Fruit fly (Drosophila melanogaster) whole organism, adult: ENCODE results near the gene Wnt4.

Source experiments
- CG11617 ChIP-seq: fragments of 200-800 bp; sonication (Bioruptor generic); optimal IDR thresholded peaks from 2 replicates; lab custom pipeline; 2017; ENCODE audit warnings: mild to moderate bottlenecking, missing biosample characterization, missing genetic modification reagents, missing genetic modification characterization
- CG12768 ChIP-seq: fragments of 200-800 bp; sonication (Bioruptor generic); optimal IDR thresholded peaks from 2 replicates; lab custom pipeline; 2017; ENCODE audit warnings: missing biosample characterization, missing genetic modification characterization, mild to moderate bottlenecking, moderate library complexity, missing genetic modification reagents
- CG14711 ChIP-seq: fragments of 200-800 bp; sonication (Bioruptor generic); optimal IDR thresholded peaks from 2 replicates; lab custom pipeline; 2018; ENCODE audit warnings: missing biosample characterization, mild to moderate bottlenecking, missing genetic modification characterization, moderate library complexity
- CG1620 ChIP-seq: fragments of 200-800 bp; sonication (Bioruptor generic); optimal IDR thresholded peaks from 2 replicates; lab custom pipeline; 2016; ENCODE audit warnings: missing biosample characterization, missing genetic modification characterization
- CG33017 ChIP-seq: fragments of 200-800 bp; sonication (Bioruptor generic); optimal IDR thresholded peaks from 2 replicates; lab custom pipeline; 2018; ENCODE audit warnings: missing biosample characterization, mild to moderate bottlenecking, missing genetic modification characterization, moderate library complexity
- CG5204 ChIP-seq: fragments of 200-800 bp; sonication (Bioruptor generic); optimal IDR thresholded peaks from 2 replicates; lab custom pipeline; 2016; ENCODE audit warnings: missing biosample characterization, missing genetic modification characterization
- CG7045 ChIP-seq: fragments of 200-800 bp; sonication (Bioruptor generic); optimal IDR thresholded peaks from 2 replicates; lab custom pipeline; 2017; ENCODE audit warnings: missing biosample characterization, mild to moderate bottlenecking, missing genetic modification characterization
- CG7101 ChIP-seq: fragments of 200-800 bp; sonication (Bioruptor generic); optimal IDR thresholded peaks from 2 replicates; lab custom pipeline; 2018; ENCODE audit warnings: missing biosample characterization, mild to moderate bottlenecking, missing genetic modification characterization, moderate library complexity
- Clk ChIP-seq: fragments of 200-800 bp; sonication (Bioruptor generic); optimal IDR thresholded peaks from 2 replicates; lab custom pipeline; 2017; ENCODE audit warnings: missing biosample characterization, missing genetic modification characterization
- Crg-1 ChIP-seq: fragments of 200-800 bp; sonication (Bioruptor generic); optimal IDR thresholded peaks from 2 replicates; lab custom pipeline; 2016; ENCODE audit warnings: missing biosample characterization, missing genetic modification characterization
- Hr96 ChIP-seq: fragments of 200-800 bp; sonication (Bioruptor generic); optimal IDR thresholded peaks from 2 replicates; lab custom pipeline; 2016; ENCODE audit warnings: missing biosample characterization, missing genetic modification characterization
- Mnt ChIP-seq: fragments of 200-800 bp; sonication (Bioruptor generic); optimal IDR thresholded peaks from 2 replicates; lab custom pipeline; 2016; ENCODE audit warnings: missing biosample characterization, mild to moderate bottlenecking, missing genetic modification characterization
- bab1 ChIP-seq: fragments of 200-800 bp; sonication (Bioruptor generic); optimal IDR thresholded peaks from 3 replicates; lab custom pipeline; 2019; ENCODE audit warnings: missing biosample characterization, mild to moderate bottlenecking, missing genetic modification characterization, moderate library complexity
- cic ChIP-seq: fragments of 200-800 bp; sonication (Bioruptor generic); optimal IDR thresholded peaks from 2 replicates; lab custom pipeline; 2017; ENCODE audit warnings: missing biosample characterization, mild to moderate bottlenecking, missing genetic modification characterization, moderate library complexity
- cnc ChIP-seq, 2 experiments: fragments of >200 bp; optimal IDR thresholded peaks; 2 replicates each; lab custom pipeline; 2017
- kay ChIP-seq: fragments of 200-800 bp; sonication (Bioruptor generic); peaks from one replicate; lab custom pipeline; 2016; ENCODE audit warnings: missing biosample characterization, missing genetic modification characterization, borderline replicate concordance
- ovo ChIP-seq: fragments of 200-800 bp; sonication (Bioruptor generic); optimal IDR thresholded peaks from 2 replicates; lab custom pipeline; 2016; ENCODE audit warnings: missing biosample characterization, missing genetic modification characterization
- pad ChIP-seq: fragments of 200-800 bp; sonication (Bioruptor generic); optimal IDR thresholded peaks from 3 replicates; lab custom pipeline; 2017; ENCODE audit warnings: missing biosample characterization, missing genetic modification characterization, mild to moderate bottlenecking, moderate library complexity, missing genetic modification reagents
- tj ChIP-seq: fragments of 200-800 bp; sonication (Bioruptor generic); optimal IDR thresholded peaks from 3 replicates; lab custom pipeline; 2017; ENCODE audit warnings: missing biosample characterization, mild to moderate bottlenecking, missing genetic modification characterization, moderate library complexity
- toe ChIP-seq: fragments of 200-800 bp; sonication (Bioruptor generic); optimal IDR thresholded peaks from 2 replicates; lab custom pipeline; 2016; ENCODE audit warnings: missing biosample characterization, missing genetic modification characterization

Gene Wnt4

DNA sequence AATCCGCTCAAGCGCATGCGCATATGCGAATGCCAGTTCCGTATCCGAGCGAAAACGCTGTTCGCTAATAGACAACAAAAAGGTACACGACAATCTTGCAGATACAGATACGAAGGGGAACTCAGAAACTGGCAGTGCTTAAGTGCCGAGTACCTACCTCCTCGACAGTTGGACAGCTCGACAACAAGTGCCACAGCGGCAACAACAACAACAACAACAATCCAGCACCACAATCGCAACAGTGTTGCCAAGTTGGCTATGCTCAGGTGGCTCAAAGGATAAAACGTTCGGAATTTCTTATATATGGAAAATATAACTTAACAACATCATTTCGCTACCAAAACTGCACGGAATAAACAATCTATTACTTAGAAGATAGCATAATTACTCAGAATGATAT is 12.9 kb upstream of the Wnt4 start:
- no peak for TF ChIP-seq Crg-1 (GFP tag; lab: Kevin White, UChicago)
- no peak for TF ChIP-seq CG7101 (tag; lab: Kevin White, UChicago)
- no peak for TF ChIP-seq tj (GFP tag; lab: Kevin White, UChicago)
- no peak for TF ChIP-seq bab1 (GFP tag; lab: Kevin White, UChicago)
- no peak for TF ChIP-seq CG5204 (GFP tag; lab: Kevin White, UChicago)
- no peak for TF ChIP-seq CG1620
- no peak for TF ChIP-seq CG33017 (tag; lab: Kevin White, UChicago)
- TF ChIP-seq CG14711 (tag; lab: Kevin White, UChicago), result no peak
- no peak for TF ChIP-seq cnc (optimal IDR thresholded peaks at IDR 0.05; lab: Kevin White, UChicago)

DNA sequence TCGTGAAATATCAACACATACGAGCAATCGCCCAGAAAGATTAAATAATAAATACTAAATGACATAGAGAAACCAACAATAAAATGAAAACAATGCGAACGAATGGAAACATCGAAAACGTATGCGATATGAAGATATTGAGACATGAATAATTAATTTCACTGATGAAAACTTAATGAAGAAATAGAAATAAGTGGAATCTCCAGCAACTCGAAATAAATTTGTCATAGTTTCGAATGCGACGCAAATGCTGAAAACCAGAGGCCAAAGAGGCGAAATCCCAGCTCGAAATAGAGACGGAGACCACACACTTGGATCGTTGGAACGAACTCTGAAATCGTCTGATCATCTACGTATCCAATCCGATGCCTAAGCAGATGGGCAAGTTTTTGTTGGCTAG is 8.9 kb upstream of the Wnt4 start:
- TF ChIP-seq Clk, result no peak
- TF ChIP-seq toe, result no peak
- TF ChIP-seq CG1620, result no peak
- TF ChIP-seq CG7101 (tag; lab: Kevin White, UChicago), result no peak
- no peak for TF ChIP-seq ovo (GFP tag; lab: Kevin White, UChicago)
- TF ChIP-seq Mnt, result no peak
- no peak for TF ChIP-seq bab1 (GFP tag; lab: Kevin White, UChicago)
- TF ChIP-seq tj (GFP tag; lab: Kevin White, UChicago), result no peak
- no peak for TF ChIP-seq CG14711 (tag; lab: Kevin White, UChicago)
- no peak for TF ChIP-seq CG7045
- TF ChIP-seq CG11617 (GFP tag; lab: Kevin White, UChicago), result no peak
- TF ChIP-seq Hr96, result no peak
- TF ChIP-seq CG33017 (tag; lab: Kevin White, UChicago), result no peak
- no peak for TF ChIP-seq CG5204 (GFP tag; lab: Kevin White, UChicago)
- TF ChIP-seq cic (GFP tag; lab: Kevin White, UChicago), result no peak
- no peak for TF ChIP-seq pad

DNA sequence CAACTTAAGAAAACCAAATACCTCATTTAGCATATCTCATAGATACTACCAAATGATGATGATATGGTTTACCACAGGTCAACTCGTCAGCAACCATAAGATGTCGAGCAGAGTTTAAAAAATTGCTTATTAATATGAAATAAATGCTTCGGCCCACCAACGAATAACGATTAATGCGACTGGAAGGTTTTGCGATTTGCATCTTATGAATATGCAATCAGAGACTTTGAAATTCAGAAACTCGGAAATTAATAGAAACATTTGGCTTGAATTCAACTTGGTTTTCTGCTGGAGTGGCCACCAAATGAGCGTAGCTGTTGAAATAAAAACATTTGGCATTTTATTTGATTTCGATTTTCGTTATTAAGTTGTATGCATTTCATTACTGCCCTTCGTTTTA is 7.8 kb upstream of the Wnt4 start:
- TF ChIP-seq pad (no peak), Crg-1 (GFP tag; lab: Kevin White, UChicago) (no peak), CG14711 (tag; lab: Kevin White, UChicago) (no peak), cic (GFP tag; lab: Kevin White, UChicago) (no peak), ovo (GFP tag; lab: Kevin White, UChicago) (no peak), CG11617 (GFP tag; lab: Kevin White, UChicago) (no peak), CG33017 (tag; lab: Kevin White, UChicago) (no peak), CG12768 (GFP tag; lab: Kevin White, UChicago) (no peak), tj (GFP tag; lab: Kevin White, UChicago) (no peak), bab1 (GFP tag; lab: Kevin White, UChicago) (no peak), kay (GFP tag; lab: Kevin White, UChicago) (no peak), Hr96 (no peak), CG1620 (no peak), CG5204 (GFP tag; lab: Kevin White, UChicago) (no peak), CG7045 (no peak), Mnt (no peak), toe (no peak)

DNA sequence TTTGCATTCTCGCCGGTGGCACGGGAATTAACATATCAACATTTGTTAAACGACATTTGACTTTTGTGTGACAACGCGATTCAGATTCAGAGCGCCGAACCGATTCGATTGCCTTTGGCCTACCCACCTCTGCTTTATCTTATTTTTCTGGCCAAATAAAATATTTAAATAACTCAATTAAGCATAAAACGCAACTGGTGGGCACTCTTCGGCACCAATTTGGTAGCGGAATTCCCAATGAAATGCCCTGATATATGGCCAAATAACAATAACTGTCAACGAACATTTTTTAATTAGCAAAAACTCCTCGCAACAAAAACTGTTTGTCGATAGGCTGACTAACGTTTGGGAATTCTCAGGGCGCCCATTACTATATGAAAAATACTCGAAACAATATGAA is 7.2 kb upstream of the Wnt4 start:
- TF ChIP-seq Hr96 (no peak), bab1 (GFP tag; lab: Kevin White, UChicago) (no peak), CG7101 (tag; lab: Kevin White, UChicago) (no peak), tj (GFP tag; lab: Kevin White, UChicago) (no peak), CG14711 (tag; lab: Kevin White, UChicago) (no peak), kay (GFP tag; lab: Kevin White, UChicago) (no peak), Clk (no peak), toe (no peak), CG1620 (no peak), pad (no peak), CG12768 (GFP tag; lab: Kevin White, UChicago) (no peak), cnc (optimal IDR thresholded peaks at IDR 0.05; lab: Kevin White, UChicago) (no peak), CG11617 (GFP tag; lab: Kevin White, UChicago) (no peak), CG7045 (no peak), ovo (GFP tag; lab: Kevin White, UChicago) (no peak), Mnt (no peak), cic (GFP tag; lab: Kevin White, UChicago) (no peak), Crg-1 (GFP tag; lab: Kevin White, UChicago) (no peak), CG33017 (tag; lab: Kevin White, UChicago) (no peak), CG5204 (GFP tag; lab: Kevin White, UChicago) (no peak)

DNA sequence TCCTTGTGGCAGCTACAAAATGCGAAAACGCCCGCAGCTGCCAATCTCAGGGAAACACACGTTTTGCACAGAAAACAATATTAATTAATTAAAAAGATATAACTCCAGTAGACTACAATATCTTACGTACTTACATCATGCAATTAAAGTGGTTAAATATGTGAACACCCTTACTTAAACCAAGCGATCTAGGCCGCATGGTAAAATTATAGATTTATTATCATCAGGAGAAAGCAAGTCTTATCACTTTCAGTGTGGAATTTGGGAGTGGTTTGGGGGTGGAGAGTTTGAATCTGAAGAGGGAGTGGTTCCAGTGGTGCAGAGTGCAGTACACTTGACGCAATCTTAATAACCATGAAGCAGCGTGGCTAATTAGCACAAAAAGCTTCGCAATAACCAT is 5.2 kb upstream of the Wnt4 start:
- TF ChIP-seq cic (GFP tag; lab: Kevin White, UChicago), result no peak
- TF ChIP-seq CG12768 (GFP tag; lab: Kevin White, UChicago), result no peak
- no peak for TF ChIP-seq CG11617 (GFP tag; lab: Kevin White, UChicago)
- no peak for TF ChIP-seq CG14711 (tag; lab: Kevin White, UChicago)
- no peak for TF ChIP-seq CG33017 (tag; lab: Kevin White, UChicago)
- TF ChIP-seq toe, result no peak

DNA sequence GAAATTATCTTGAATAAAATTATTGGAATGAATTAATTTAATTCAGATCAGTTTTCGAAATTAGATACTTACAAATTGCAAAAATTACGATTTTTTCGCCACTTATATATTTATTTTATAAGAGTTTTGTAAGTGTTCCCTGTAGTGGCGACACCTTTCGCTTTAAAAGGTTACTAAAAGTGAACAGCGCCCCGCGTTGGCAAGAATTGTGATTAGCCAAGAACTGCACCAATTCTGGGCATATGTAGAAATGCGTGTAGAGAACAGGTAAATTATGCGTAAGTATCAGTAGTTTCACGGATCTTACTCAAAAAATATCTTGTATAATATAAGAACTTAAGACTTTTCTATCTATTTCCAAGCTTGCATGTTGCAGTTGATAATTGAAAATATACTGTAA is 4.5 kb upstream of the Wnt4 start:
- no peak for TF ChIP-seq CG7045
- TF ChIP-seq CG33017 (tag; lab: Kevin White, UChicago), result no peak
- TF ChIP-seq CG5204 (GFP tag; lab: Kevin White, UChicago), result peak; percentile 4
- TF ChIP-seq CG14711 (tag; lab: Kevin White, UChicago), result no peak
- TF ChIP-seq Hr96, result peak; percentile 10
- no peak for TF ChIP-seq cic (GFP tag; lab: Kevin White, UChicago)
- peak; percentile 37 for TF ChIP-seq toe
- peak; percentile 25 for TF ChIP-seq CG1620
- no peak for TF ChIP-seq Crg-1 (GFP tag; lab: Kevin White, UChicago)
- TF ChIP-seq bab1 (GFP tag; lab: Kevin White, UChicago), result peak; percentile 43
- no peak for TF ChIP-seq Clk
- no peak for TF ChIP-seq cnc (optimal IDR thresholded peaks at IDR 0.05; lab: Kevin White, UChicago)
